Worm (Caenorhabditis elegans) whole organism, L3 larva: Measurements from ENCODE around the gene F55B11.3.

Experiments
- aly-2 ChIP-seq: fragments of 150-350 bp; optimal IDR thresholded peaks from 2 replicates; lab custom pipeline; 2014; ENCODE audit warnings: missing biosample characterization, missing genetic modification characterization
- ama-1 ChIP-seq: fragments of 150-350 bp; optimal IDR thresholded peaks from 2 replicates; lab custom pipeline; 2018
- ceh-16 ChIP-seq: sonication (generic microtip); optimal IDR thresholded peaks from 2 replicates; lab custom pipeline; 2017; ENCODE audit warnings: missing biosample characterization, missing genetic modification characterization
- ceh-28 ChIP-seq: fragments of 150-350 bp; optimal IDR thresholded peaks from 2 replicates; lab custom pipeline; 2014; ENCODE audit warnings: missing biosample characterization, missing genetic modification reagents, missing genetic modification characterization
- ceh-82 ChIP-seq: fragments of 150-350 bp; optimal IDR thresholded peaks from 2 replicates; lab custom pipeline; 2014; ENCODE audit warnings: missing biosample characterization, missing genetic modification characterization
- ceh-9 ChIP-seq: sonication (generic microtip); optimal IDR thresholded peaks from 2 replicates; lab custom pipeline; 2018; ENCODE audit warnings: missing biosample characterization, missing genetic modification characterization
- egl-27 ChIP-seq: sonication (generic microtip); optimal IDR thresholded peaks from 4 replicates; lab custom pipeline; 2017; ENCODE audit warnings: missing biosample characterization, missing genetic modification reagents, missing genetic modification characterization
- elt-1 ChIP-seq: fragments of 150-350 bp; optimal IDR thresholded peaks from 2 replicates; lab custom pipeline; 2014; ENCODE audit warnings: missing biosample characterization, missing genetic modification characterization
- elt-2 ChIP-seq: sonication (generic microtip); optimal IDR thresholded peaks from 2 replicates; lab custom pipeline; 2016; ENCODE audit warnings: missing genetic modification reagents, mild to moderate bottlenecking, missing genetic modification characterization, missing compliant biosample characterization
- elt-3 ChIP-seq, 3 experiments: fragments of 150-350 bp in 1 of 3; sonication (generic microtip) in 2 of 3; optimal IDR thresholded peaks; 2 replicates in 2 of 3; 4 replicates in 1 of 3; lab custom pipeline; 2014 to 2017; ENCODE audit warnings: missing biosample characterization in 3 of 3, missing genetic modification characterization in 3 of 3
- eor-1 ChIP-seq, 2 experiments: fragments of 150-350 bp; optimal IDR thresholded peaks; 2 replicates each; lab custom pipeline; 2014 to 2018; ENCODE audit warnings: missing biosample characterization in 2 of 2, missing genetic modification characterization in 2 of 2
- fkh-10 ChIP-seq: sonication (generic microtip); optimal IDR thresholded peaks from 2 replicates; lab custom pipeline; 2017; ENCODE audit warnings: missing biosample characterization, missing genetic modification reagents, missing genetic modification characterization
- fkh-2 ChIP-seq: fragments of 150-350 bp; optimal IDR thresholded peaks from 2 replicates; lab custom pipeline; 2014; ENCODE audit warnings: missing biosample characterization, missing genetic modification reagents, missing genetic modification characterization
- lin-39 ChIP-seq: fragments of 150-350 bp; optimal IDR thresholded peaks from 2 replicates; lab custom pipeline; 2018; ENCODE audit warnings: missing biosample characterization, missing genetic modification reagents, missing genetic modification characterization
- lsy-12 ChIP-seq: sonication (generic microtip); optimal IDR thresholded peaks from 2 replicates; lab custom pipeline; 2016; ENCODE audit warnings: mild to moderate bottlenecking, missing genetic modification characterization, missing compliant biosample characterization
- mdl-1 ChIP-seq: fragments of 150-350 bp; optimal IDR thresholded peaks from 2 replicates; lab custom pipeline; 2014; ENCODE audit warnings: missing biosample characterization, missing genetic modification characterization
- mml-1 ChIP-seq: fragments of 150-350 bp; sonication (generic microtip); optimal IDR thresholded peaks from 3 replicates; lab custom pipeline; 2014; ENCODE audit warnings: missing biosample characterization, missing genetic modification characterization
- nfya-1 ChIP-seq: sonication (generic microtip); optimal IDR thresholded peaks from 2 replicates; lab custom pipeline; 2017; ENCODE audit warnings: missing genetic modification characterization, mild to moderate bottlenecking, missing compliant biosample characterization, antibody characterized with exemption, moderate library complexity; ENCODE audit not compliant: insufficient read depth
- nhr-12 ChIP-seq: fragments of 150-350 bp; optimal IDR thresholded peaks from 2 replicates; lab custom pipeline; 2014; ENCODE audit warnings: missing biosample characterization, missing genetic modification characterization
- nhr-23 ChIP-seq: fragments of 150-350 bp; optimal IDR thresholded peaks from 2 replicates; lab custom pipeline; 2014; ENCODE audit warnings: missing biosample characterization, missing genetic modification reagents, missing genetic modification characterization
- nhr-237 ChIP-seq: fragments of 150-350 bp; optimal IDR thresholded peaks from 2 replicates; lab custom pipeline; 2014; ENCODE audit warnings: missing biosample characterization, missing genetic modification characterization
- nhr-25 ChIP-seq: sonication (generic microtip); optimal IDR thresholded peaks from 2 replicates; lab custom pipeline; 2017; ENCODE audit warnings: missing biosample characterization, missing genetic modification characterization
- nhr-28 ChIP-seq: fragments of 150-350 bp; optimal IDR thresholded peaks from 2 replicates; lab custom pipeline; 2014; ENCODE audit warnings: missing biosample characterization, missing genetic modification characterization
- nhr-67 ChIP-seq: fragments of 150-350 bp; optimal IDR thresholded peaks from 2 replicates; lab custom pipeline; 2014; ENCODE audit warnings: missing biosample characterization, missing genetic modification characterization
- pqm-1 ChIP-seq: fragments of 150-350 bp; optimal IDR thresholded peaks from 2 replicates; lab custom pipeline; 2017; ENCODE audit warnings: missing biosample characterization, missing genetic modification characterization, inconsistent platforms
- sea-2 ChIP-seq: fragments of 150-350 bp; sonication (generic microtip); optimal IDR thresholded peaks from 4 replicates; lab custom pipeline; 2014; ENCODE audit warnings: missing biosample characterization, missing genetic modification reagents, missing genetic modification characterization
- skn-1 ChIP-seq: fragments of 150-350 bp; optimal IDR thresholded peaks from 2 replicates; lab custom pipeline; 2014; ENCODE audit warnings: missing biosample characterization, missing genetic modification characterization
- snpc-4 ChIP-seq: fragments of 150-350 bp; optimal IDR thresholded peaks from 2 replicates; lab custom pipeline; 2014; ENCODE audit warnings: missing biosample characterization, missing genetic modification characterization
- zag-1 ChIP-seq: fragments of 150-350 bp; optimal IDR thresholded peaks from 2 replicates; lab custom pipeline; 2014; ENCODE audit warnings: missing biosample characterization, missing genetic modification characterization
- ztf-4 ChIP-seq: fragments of 150-350 bp; optimal IDR thresholded peaks from 2 replicates; lab custom pipeline; 2014; ENCODE audit warnings: missing biosample characterization, missing genetic modification characterization

Gene F55B11.3

DNA sequence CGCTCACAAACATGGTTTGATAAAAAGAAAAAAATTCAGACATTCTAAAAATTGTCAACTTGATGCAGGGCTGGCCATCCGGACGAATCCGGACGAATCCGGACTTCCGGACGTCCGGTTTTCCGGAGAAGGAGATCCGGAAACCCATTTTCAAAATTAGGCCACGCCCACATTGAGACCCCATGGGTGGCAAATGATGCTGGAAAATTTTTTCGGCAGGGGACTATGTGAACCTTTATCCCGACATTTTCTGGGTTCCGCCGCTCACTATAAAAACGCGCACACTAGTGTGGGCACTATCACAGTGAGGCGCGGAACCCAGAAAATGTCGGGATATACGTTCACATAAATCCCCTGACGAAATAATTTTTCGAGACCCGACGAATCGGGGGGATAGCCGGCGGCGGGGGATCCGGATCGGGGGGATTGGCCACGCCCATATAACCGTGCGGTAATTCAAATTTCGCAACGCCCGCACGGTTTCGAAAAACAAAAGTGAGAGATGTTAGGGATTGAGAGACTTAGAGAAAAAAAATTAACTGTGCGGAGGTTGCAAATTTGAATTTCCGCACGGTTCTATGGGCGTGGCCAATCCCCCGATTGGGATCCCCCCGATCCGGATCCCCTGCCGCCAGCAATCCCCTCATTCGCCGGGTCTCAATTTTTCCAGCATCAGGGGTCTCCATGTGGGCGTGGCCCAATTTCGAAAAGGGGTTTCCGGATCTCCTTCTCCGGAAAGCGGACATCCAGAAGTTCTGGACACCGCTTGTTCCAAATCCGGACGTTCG, 36.5 kb upstream of the F55B11.3 start:
- no peak for TF ChIP-seq skn-1 (tag; lab: Kevin White, UChicago)
- no peak for TF ChIP-seq elt-3 (tag; optimal IDR thresholded peaks at IDR 0.05; lab: Kevin White, UChicago)
- no peak for TF ChIP-seq nhr-23 (tag; lab: Kevin White, UChicago)
- TF ChIP-seq fkh-2: no peak
- no peak for TF ChIP-seq nhr-25
- TF ChIP-seq snpc-4 (tag; lab: Kevin White, UChicago): no peak
- TF ChIP-seq elt-2 (tag; lab: Kevin White, UChicago): no peak

DNA sequence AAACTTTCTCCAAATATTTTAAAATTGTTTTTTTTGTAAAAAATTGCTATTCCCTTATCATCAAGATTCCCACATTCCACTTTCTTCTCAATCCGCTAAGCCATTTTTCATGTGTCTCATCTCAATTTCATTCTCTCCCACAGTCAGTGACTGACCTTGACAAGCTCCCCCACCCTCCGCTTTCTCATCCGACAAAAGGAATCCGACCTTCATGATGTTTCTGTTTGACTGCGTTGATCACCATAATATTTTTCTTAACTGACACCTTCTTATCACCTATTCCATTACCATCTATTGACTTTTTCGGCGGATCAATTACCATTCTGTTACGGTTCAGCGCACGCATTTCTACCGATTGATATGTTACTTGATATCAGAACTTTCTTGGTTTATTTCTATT, 35.4 kb upstream of the F55B11.3 start:
- TF ChIP-seq elt-1 (no peak), elt-3 (tag; optimal IDR thresholded peaks at IDR 0.05; lab: Kevin White, UChicago) (peak in 1 of 3 experiments; percentile 27), mml-1 (tag; lab: Kevin White, UChicago) (no peak), nhr-23 (tag; lab: Kevin White, UChicago) (peak; percentile 46), nhr-25 (peak; percentile 85)

DNA sequence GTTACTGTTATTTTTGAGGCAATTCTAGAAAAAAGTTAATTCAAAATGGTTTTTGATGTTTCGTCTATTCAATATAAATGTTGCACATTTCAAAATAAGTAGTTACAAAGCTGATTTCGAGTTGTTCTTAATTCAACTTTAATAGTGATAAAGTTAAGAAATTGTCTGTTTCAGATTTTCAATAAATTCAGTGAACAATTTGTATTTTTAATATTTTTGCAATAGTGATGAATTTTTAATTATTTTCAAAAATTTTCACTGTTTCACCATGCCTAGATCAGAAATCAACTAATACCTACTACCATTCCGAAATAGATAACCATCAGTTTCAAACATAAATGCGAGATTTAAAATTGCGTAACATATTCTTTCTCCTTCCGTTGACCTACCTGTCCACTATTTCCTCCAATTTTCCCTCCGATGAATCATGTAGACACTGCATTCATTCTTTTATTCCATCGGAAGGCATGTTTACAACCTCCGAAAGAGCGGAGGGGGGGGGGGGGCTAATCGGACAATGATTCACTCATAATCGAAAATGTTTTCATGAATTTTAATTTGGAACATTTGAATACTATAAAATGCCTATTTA, 34.4 kb upstream of the F55B11.3 start:
- peak; percentile 58 for TF ChIP-seq nhr-23 (tag; lab: Kevin White, UChicago)
- TF ChIP-seq elt-1: peak; percentile 5
- TF ChIP-seq ztf-4: no peak
- TF ChIP-seq nhr-25: peak; percentile 37

DNA sequence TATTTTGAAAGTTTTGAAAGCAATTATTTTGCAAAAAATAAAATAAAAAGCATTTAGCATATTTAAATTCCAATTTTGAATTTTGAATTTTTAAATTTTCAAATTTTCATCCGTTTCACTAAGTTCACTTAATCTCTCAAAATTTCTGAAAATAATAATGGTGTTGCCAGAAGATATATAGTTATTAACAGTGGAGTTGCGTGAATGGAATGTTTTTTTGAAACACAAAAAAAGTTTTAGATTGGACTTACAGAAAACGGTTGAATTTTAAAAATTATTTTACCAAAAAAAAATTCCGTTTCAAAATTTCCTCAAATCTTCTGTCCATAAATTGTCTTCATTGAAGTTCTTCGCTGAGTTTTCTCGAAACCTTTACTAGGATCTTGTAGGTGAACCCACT, 33.2 kb upstream of the F55B11.3 start:
- TF ChIP-seq lsy-12 (no peak), nhr-12 (tag; lab: Kevin White, UChicago) (no peak), egl-27 (no peak)

DNA sequence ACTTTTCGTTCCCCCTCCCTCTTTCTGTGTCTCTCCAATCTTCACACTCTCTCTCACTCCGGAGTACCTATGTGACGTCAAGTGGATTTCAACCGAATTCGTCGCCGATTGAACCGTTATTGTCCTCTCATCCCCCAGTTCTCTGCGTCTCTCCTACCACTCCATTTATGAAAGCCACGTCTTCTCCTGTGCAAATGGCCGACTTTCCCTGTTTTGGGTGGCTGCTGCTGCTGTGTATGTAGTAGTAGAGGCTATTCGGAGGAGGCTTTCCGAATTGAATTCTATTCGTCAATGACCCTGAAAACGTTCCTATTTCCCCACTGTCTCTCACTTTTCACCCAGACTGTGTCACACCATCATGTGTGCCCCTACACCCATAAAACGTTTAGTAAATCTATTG, 32.8 kb upstream of the F55B11.3 start:
- TF ChIP-seq ceh-28 (tag; lab: Kevin White, UChicago) (peak; percentile 12), mdl-1 (tag; lab: Kevin White, UChicago) (no peak), ceh-9 (tag; lab: Kevin White, UChicago) (no peak), mml-1 (tag; lab: Kevin White, UChicago) (no peak), nhr-23 (tag; lab: Kevin White, UChicago) (peak; percentile 70), nhr-25 (peak; percentile 86)

DNA sequence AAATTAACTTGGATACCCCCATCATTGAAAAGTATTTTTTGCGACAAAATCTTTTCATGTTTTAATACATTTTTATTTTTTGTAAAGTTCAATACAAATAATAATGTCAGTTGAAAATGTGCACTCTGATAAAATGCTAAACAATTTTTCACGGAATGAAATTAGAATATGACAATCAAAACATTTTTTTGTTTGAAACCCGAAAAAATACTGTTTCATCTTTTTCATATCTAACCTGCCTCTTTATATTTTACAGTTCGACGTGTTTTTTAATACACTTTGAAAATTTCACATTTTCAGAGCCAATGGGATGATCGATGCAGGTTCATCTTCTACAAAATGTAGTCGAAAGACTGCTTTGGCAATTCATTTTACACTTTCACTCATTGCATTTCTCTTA, 30.7 kb upstream of the F55B11.3 start, which contains the start of gene clc-8:
Gene clc-8 (plus strand): TSS at position 301 of the 400 bp plus-strand sequence.
- TF ChIP-seq skn-1 (tag; lab: Kevin White, UChicago) (no peak), mdl-1 (tag; lab: Kevin White, UChicago) (no peak), nhr-12 (tag; lab: Kevin White, UChicago) (no peak), nhr-67 (tag; lab: Kevin White, UChicago) (no peak), snpc-4 (tag; lab: Kevin White, UChicago) (no peak), nfya-1 (tag; lab: Kevin White, UChicago) (no peak), ceh-28 (tag; lab: Kevin White, UChicago) (no peak), lin-39 (tag; lab: Kevin White, UChicago) (no peak), ceh-82 (tag; lab: Kevin White, UChicago) (no peak), eor-1 (tag; optimal IDR thresholded peaks at IDR 0.05; lab: Kevin White, UChicago) (no peak), fkh-10 (no peak), pqm-1 (tag; lab: Kevin White, UChicago) (no peak), aly-2 (tag; lab: Kevin White, UChicago) (no peak)

DNA sequence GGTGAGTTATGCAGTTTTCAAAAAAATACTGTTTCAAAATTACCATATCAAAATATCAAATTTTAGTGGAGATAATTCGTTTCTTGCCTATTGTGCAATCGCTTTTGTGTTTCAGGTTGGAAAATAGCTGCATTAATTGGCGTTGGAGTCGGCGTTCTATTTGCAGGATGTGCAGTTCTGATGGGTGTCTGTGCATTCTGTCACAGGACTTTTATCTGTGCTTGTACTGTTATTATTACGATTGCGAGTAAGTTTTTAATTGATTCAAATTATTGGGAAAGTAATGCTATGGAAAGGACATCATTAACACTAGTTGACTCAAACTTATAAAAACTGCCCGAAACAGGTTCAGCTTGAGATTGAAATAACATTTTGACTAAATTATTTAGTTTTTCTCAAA, 29.7 kb upstream of the F55B11.3 start:
- TF ChIP-seq zag-1 (tag; lab: Kevin White, UChicago): no peak
- no peak for TF ChIP-seq sea-2 (GFP tag; lab: Kevin White, UChicago)
- TF ChIP-seq nhr-28 (tag; lab: Kevin White, UChicago): no peak
- TF ChIP-seq nhr-237 (tag; lab: Kevin White, UChicago): no peak
- TF ChIP-seq ama-1 (lab: Kevin White, UChicago): no peak
- no peak for TF ChIP-seq ceh-9 (tag; lab: Kevin White, UChicago)
- TF ChIP-seq ceh-16 (tag; lab: Kevin White, UChicago): no peak
- no peak for TF ChIP-seq fkh-2
- no peak for TF ChIP-seq nhr-25
- TF ChIP-seq nhr-12 (tag; lab: Kevin White, UChicago): no peak
- TF ChIP-seq pqm-1 (tag; lab: Kevin White, UChicago): no peak
- TF ChIP-seq, all 47 proteins: peak for 0
